Fruit fly (Drosophila melanogaster) whole organism, prepupa: ENCODE measurements around the gene Pdf.

ENCODE experiments used
- CG10631 ChIP-seq: fragments of 200-800 bp; sonication (Bioruptor generic); optimal IDR thresholded peaks from 2 replicates; lab custom pipeline; 2016; ENCODE audit warnings: missing biosample characterization, missing genetic modification characterization
- CG10669 ChIP-seq: fragments of 200-800 bp; sonication (Bioruptor generic); optimal IDR thresholded peaks from 3 replicates; lab custom pipeline; 2018; ENCODE audit warnings: missing biosample characterization, mild to moderate bottlenecking, missing genetic modification characterization, moderate library complexity
- CG11294 ChIP-seq: fragments of 200-800 bp; sonication (Bioruptor generic); IDR thresholded peaks from 2 replicates; pipeline ENCODE4 v1.3.6; 2022; ENCODE audit warnings: missing biosample characterization, missing genetic modification characterization
- CG11762 ChIP-seq: fragments of 200-800 bp; sonication (Bioruptor generic); optimal IDR thresholded peaks from 3 replicates; lab custom pipeline; 2016; ENCODE audit warnings: missing biosample characterization, missing genetic modification characterization; ENCODE audit not compliant: insufficient read depth
- CG11902 ChIP-seq: fragments of 200-800 bp; sonication (Bioruptor generic); optimal IDR thresholded peaks from 3 replicates; lab custom pipeline; 2016; ENCODE audit warnings: missing biosample characterization, missing genetic modification characterization
- CG15336 ChIP-seq: fragments of 200-800 bp; sonication (Bioruptor generic); IDR thresholded peaks from 2 replicates; pipeline ENCODE4 v1.3.6; 2022; ENCODE audit warnings: missing biosample characterization, missing genetic modification characterization
- CG1621 ChIP-seq: fragments of 200-800 bp; sonication (Bioruptor generic); optimal IDR thresholded peaks from 3 replicates; lab custom pipeline; 2018; ENCODE audit warnings: missing biosample characterization, mild to moderate bottlenecking, missing genetic modification characterization
- CG3032 ChIP-seq: fragments of 200-800 bp; optimal IDR thresholded peaks from 2 replicates; lab custom pipeline; 2019; ENCODE audit warnings: missing biosample characterization, mild to moderate bottlenecking, missing genetic modification characterization, moderate library complexity
- CG32006 ChIP-seq: fragments of 200-800 bp; sonication (Bioruptor generic); optimal IDR thresholded peaks from 3 replicates; lab custom pipeline; 2017; ENCODE audit warnings: missing biosample characterization, mild to moderate bottlenecking, missing genetic modification characterization
- CG34406 ChIP-seq: fragments of 200-800 bp; sonication (Bioruptor generic); optimal IDR thresholded peaks from 3 replicates; lab custom pipeline; 2016; ENCODE audit warnings: missing biosample characterization, missing genetic modification characterization
- CG3919 ChIP-seq: fragments of 200-800 bp; sonication (Bioruptor generic); optimal IDR thresholded peaks from 3 replicates; lab custom pipeline; 2016; ENCODE audit warnings: missing biosample characterization, missing genetic modification characterization
- CG4318 ChIP-seq: fragments of 200-800 bp; sonication (Bioruptor generic); optimal IDR thresholded peaks from 3 replicates; lab custom pipeline; 2017; ENCODE audit warnings: missing biosample characterization, mild to moderate bottlenecking, missing genetic modification characterization
- CG6163 ChIP-seq: fragments of 200-800 bp; sonication (Bioruptor generic); IDR thresholded peaks from 3 replicates; pipeline ENCODE4 v1.3.6; 2022; ENCODE audit warnings: missing biosample characterization, missing genetic modification characterization
- CG6276 ChIP-seq: fragments of 200-800 bp; sonication (Bioruptor generic); optimal IDR thresholded peaks from 2 replicates; lab custom pipeline; 2017; ENCODE audit warnings: missing biosample characterization, mild to moderate bottlenecking, missing genetic modification characterization
- CG6792 ChIP-seq: fragments of 200-800 bp; sonication (Bioruptor generic); optimal IDR thresholded peaks from 3 replicates; lab custom pipeline; 2016; ENCODE audit warnings: missing biosample characterization, missing genetic modification characterization
- CG6808 ChIP-seq: fragments of 200-800 bp; sonication (Bioruptor generic); optimal IDR thresholded peaks from 3 replicates; lab custom pipeline; 2017; ENCODE audit warnings: missing biosample characterization, missing genetic modification characterization, mild to moderate bottlenecking, moderate library complexity, missing genetic modification reagents
- CG6854 ChIP-seq: fragments of 200-800 bp; sonication (Bioruptor generic); optimal IDR thresholded peaks from 2 replicates; lab custom pipeline; 2017; ENCODE audit warnings: missing biosample characterization, mild to moderate bottlenecking, missing genetic modification characterization
- CG8119 ChIP-seq: fragments of 200-800 bp; sonication (Bioruptor generic); IDR thresholded peaks from 3 replicates; pipeline ENCODE4 v1.3.6; 2022; ENCODE audit warnings: missing biosample characterization, missing genetic modification characterization
- CG8632 ChIP-seq: fragments of 200-800 bp; sonication (Bioruptor generic); optimal IDR thresholded peaks from 3 replicates; lab custom pipeline; 2016; ENCODE audit warnings: missing biosample characterization, missing genetic modification characterization
- CG9139 ChIP-seq: fragments of 200-800 bp; sonication (Bioruptor generic); optimal IDR thresholded peaks from 3 replicates; lab custom pipeline; 2017; ENCODE audit warnings: missing biosample characterization, mild to moderate bottlenecking, missing genetic modification characterization
- Eip75B ChIP-seq: fragments of 200-800 bp; sonication (Bioruptor generic); optimal IDR thresholded peaks from 3 replicates; lab custom pipeline; 2016; ENCODE audit warnings: missing biosample characterization, missing genetic modification characterization
- Eip78C ChIP-seq: fragments of 200-800 bp; sonication (Bioruptor generic); peaks from one replicate; lab custom pipeline; 2016; ENCODE audit warnings: missing biosample characterization, missing genetic modification characterization
- Eip93F ChIP-seq: fragments of 200-800 bp; sonication (Bioruptor generic); optimal IDR thresholded peaks from 2 replicates; lab custom pipeline; 2016; ENCODE audit warnings: missing biosample characterization, mild to moderate bottlenecking, missing genetic modification characterization
- Ets96B ChIP-seq: fragments of 200-800 bp; optimal IDR thresholded peaks from 2 replicates; lab custom pipeline; 2019; ENCODE audit warnings: missing biosample characterization, mild to moderate bottlenecking, missing genetic modification characterization, moderate library complexity
- Hr39 ChIP-seq: fragments of 200-800 bp; sonication (Bioruptor generic); optimal IDR thresholded peaks from 2 replicates; lab custom pipeline; 2016; ENCODE audit warnings: missing biosample characterization, missing genetic modification characterization
- Hr4 ChIP-seq: fragments of 200-800 bp; sonication (Bioruptor generic); optimal IDR thresholded peaks from 3 replicates; lab custom pipeline; 2016; ENCODE audit warnings: missing biosample characterization, missing genetic modification characterization
- Lpt ChIP-seq: fragments of 200-800 bp; sonication (Bioruptor generic); optimal IDR thresholded peaks from 3 replicates; lab custom pipeline; 2016; ENCODE audit warnings: missing biosample characterization, missing genetic modification characterization
- Met ChIP-seq: fragments of 200-800 bp; sonication (Bioruptor generic); optimal IDR thresholded peaks from 3 replicates; lab custom pipeline; 2016; ENCODE audit warnings: missing biosample characterization, missing genetic modification characterization
- OdsH ChIP-seq: fragments of 200-800 bp; sonication (Bioruptor generic); optimal IDR thresholded peaks from 3 replicates; lab custom pipeline; 2016; ENCODE audit warnings: missing biosample characterization, missing genetic modification characterization
- Smox ChIP-seq: fragments of 200-800 bp; sonication (Bioruptor generic); optimal IDR thresholded peaks from 3 replicates; lab custom pipeline; 2016; ENCODE audit warnings: missing biosample characterization, missing genetic modification characterization
- Sox14 ChIP-seq: fragments of 200-800 bp; sonication (Bioruptor generic); optimal IDR thresholded peaks from 3 replicates; lab custom pipeline; 2016; ENCODE audit warnings: missing biosample characterization, missing genetic modification characterization
- achi ChIP-seq: fragments of 200-800 bp; sonication (Bioruptor generic); optimal IDR thresholded peaks from 3 replicates; lab custom pipeline; 2016; ENCODE audit warnings: missing biosample characterization, missing genetic modification characterization
- acj6 ChIP-seq: fragments of 200-800 bp; sonication (Bioruptor generic); optimal IDR thresholded peaks from 3 replicates; lab custom pipeline; 2016; ENCODE audit warnings: missing biosample characterization, missing genetic modification characterization
- cyc ChIP-seq: fragments of 200-800 bp; sonication (Bioruptor generic); optimal IDR thresholded peaks from 3 replicates; lab custom pipeline; 2016; ENCODE audit warnings: missing biosample characterization, missing genetic modification characterization
- dac ChIP-seq: fragments of 200-800 bp; sonication (Bioruptor generic); optimal IDR thresholded peaks from 2 replicates; lab custom pipeline; 2017; ENCODE audit warnings: missing biosample characterization, mild to moderate bottlenecking, missing genetic modification characterization
- dsx ChIP-seq: fragments of 200-800 bp; optimal IDR thresholded peaks from 3 replicates; lab custom pipeline; 2019; ENCODE audit warnings: missing biosample characterization, mild to moderate bottlenecking, missing genetic modification characterization, moderate library complexity; ENCODE audit not compliant: poor library complexity, severe bottlenecking
- eg ChIP-seq: fragments of 200-800 bp; sonication (Bioruptor generic); IDR thresholded peaks from 3 replicates; pipeline ENCODE4 v1.3.6; 2022; ENCODE audit warnings: missing biosample characterization, missing genetic modification characterization
- esn ChIP-seq: fragments of 200-800 bp; sonication (Bioruptor generic); optimal IDR thresholded peaks from 2 replicates; lab custom pipeline; 2016; ENCODE audit warnings: missing biosample characterization, mild to moderate bottlenecking, missing genetic modification characterization, moderate library complexity
- fd59A ChIP-seq: fragments of 200-800 bp; sonication (Bioruptor generic); optimal IDR thresholded peaks from 2 replicates; lab custom pipeline; 2017; ENCODE audit warnings: missing biosample characterization, mild to moderate bottlenecking, missing genetic modification characterization, missing genetic modification reagents
- fd85E ChIP-seq: fragments of 200-800 bp; sonication (Bioruptor generic); optimal IDR thresholded peaks from 3 replicates; lab custom pipeline; 2016; ENCODE audit warnings: missing biosample characterization, missing genetic modification characterization
- lz ChIP-seq: fragments of 200-800 bp; sonication (Bioruptor generic); optimal IDR thresholded peaks from 3 replicates; lab custom pipeline; 2016; ENCODE audit warnings: missing biosample characterization, missing genetic modification characterization
- net ChIP-seq: fragments of 200-800 bp; sonication (Bioruptor generic); optimal IDR thresholded peaks from 3 replicates; lab custom pipeline; 2016; ENCODE audit warnings: missing biosample characterization, missing genetic modification characterization
- pdm3 ChIP-seq: fragments of 200-800 bp; sonication (Bioruptor generic); optimal IDR thresholded peaks from 3 replicates; lab custom pipeline; 2016; ENCODE audit warnings: missing biosample characterization, missing genetic modification characterization
- salr ChIP-seq, 2 experiments: fragments of 200-800 bp; sonication (Bioruptor generic); optimal IDR thresholded peaks; 3 replicates each; lab custom pipeline; 2016 to 2018; ENCODE audit warnings: missing biosample characterization in 2 of 2, missing genetic modification characterization in 2 of 2, mild to moderate bottlenecking in 1 of 2
- spab ChIP-seq: fragments of 200-800 bp; sonication (Bioruptor generic); optimal IDR thresholded peaks from 2 replicates; lab custom pipeline; 2017; ENCODE audit warnings: missing biosample characterization, mild to moderate bottlenecking, missing genetic modification characterization, missing genetic modification reagents
- ss ChIP-seq, 2 experiments: fragments of 200-800 bp; sonication (Bioruptor generic); optimal IDR thresholded peaks; 2 replicates in 1 of 2; 3 replicates in 1 of 2; lab custom pipeline; 2017 to 2018; ENCODE audit warnings: mild to moderate bottlenecking in 2 of 2, missing biosample characterization in 2 of 2, missing genetic modification characterization in 2 of 2, moderate library complexity in 1 of 2
- svp ChIP-seq: fragments of 200-800 bp; sonication (Bioruptor generic); peaks from one replicate; lab custom pipeline; 2016; ENCODE audit warnings: missing biosample characterization, missing genetic modification characterization
- topi ChIP-seq: fragments of 200-800 bp; sonication (Bioruptor generic); optimal IDR thresholded peaks from 3 replicates; lab custom pipeline; 2016; ENCODE audit warnings: missing biosample characterization, missing genetic modification characterization

Gene Pdf

DNA sequence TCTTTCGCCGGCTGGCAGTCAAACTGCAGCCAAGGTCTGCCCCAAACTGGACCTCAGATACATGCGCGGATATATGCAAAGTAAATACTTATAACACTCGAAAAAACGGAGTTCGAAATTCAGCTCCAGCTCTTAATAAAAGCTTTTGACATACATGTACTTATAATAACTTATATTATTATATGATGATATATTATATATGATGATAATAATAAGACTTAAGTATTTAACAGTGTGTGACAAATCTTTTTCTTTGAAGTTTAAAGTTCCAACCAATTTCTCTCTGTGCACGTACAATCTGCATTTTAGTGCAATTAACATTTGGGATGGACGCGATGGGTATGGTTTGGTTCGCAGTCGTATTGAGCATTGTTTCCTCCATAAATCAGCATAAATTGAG is 26.3 kb downstream of the Pdf start (continued):
- TF ChIP-seq acj6 (GFP tag; lab: Kevin White, UChicago) (peak; percentile 57), CG11762 (no peak)

dm6 chr3R:26428220-26428619 is 27.7 kb downstream of the Pdf start:
- TF ChIP-seq CG9139 (GFP tag; lab: Kevin White, UChicago) (peak; percentile 22), pdm3 (GFP tag; lab: Kevin White, UChicago) (peak; percentile 34), topi (GFP tag; lab: Kevin White, UChicago) (peak; percentile 28), ss (GFP tag; optimal IDR thresholded peaks at IDR 0.05; lab: Kevin White, UChicago) (peak; percentile 35 to 40), CG11762 (peak; percentile 12), CG6276 (GFP tag; lab: Kevin White, UChicago) (peak; percentile 26), Hr4 (peak; percentile 73), OdsH (GFP tag; lab: Kevin White, UChicago) (peak; percentile 56), CG4318 (GFP tag; lab: Kevin White, UChicago) (peak; percentile 10), CG10669 (peak; percentile 52), salr (GFP tag; optimal IDR thresholded peaks at IDR 0.05; lab: Kevin White, UChicago) (peak in 1 of 2 experiments; percentile 9), achi (GFP tag; lab: Kevin White, UChicago) (peak; percentile 47), Lpt (GFP tag; lab: Kevin White, UChicago) (peak; percentile 43), CG6792 (GFP tag; lab: Kevin White, UChicago) (peak; percentile 4), cyc (peak; percentile 27), eg (GFP tag; lab: Robert Waterston, UW) (0 out of 3 replicates have a peak, but pooled peaks have one; percentile 26), CG34406 (GFP tag; lab: Kevin White, UChicago) (peak; percentile 25), CG8632 (peak; percentile 5), Sox14 (GFP tag; lab: Kevin White, UChicago) (peak; percentile 44), svp (GFP tag; lab: Kevin White, UChicago) (peak; percentile 66), Eip75B (peak; percentile 36), CG6854 (GFP tag; lab: Kevin White, UChicago) (no peak), Eip78C (peak; percentile 82), CG6808 (GFP tag; lab: Kevin White, UChicago) (peak; percentile 19), fd85E (GFP tag; lab: Kevin White, UChicago) (no peak), Ets96B (tag; lab: Kevin White, UChicago) (peak; percentile 50), fd59A (GFP tag; lab: Kevin White, UChicago) (peak; percentile 19), CG8119 (GFP tag; lab: Robert Waterston, UW) (peak; percentile 61; the same call in 2 of the 3 replicates), CG3032 (peak; percentile 16), dac (GFP tag; lab: Kevin White, UChicago) (no peak), spab (peak; percentile 20), dsx (no peak), CG32006 (GFP tag; lab: Kevin White, UChicago) (peak; percentile 65), lz (GFP tag; lab: Kevin White, UChicago) (peak; percentile 24), acj6 (GFP tag; lab: Kevin White, UChicago) (peak; percentile 23), Eip93F (GFP tag; lab: Kevin White, UChicago) (no peak), CG3919 (GFP tag; lab: Kevin White, UChicago) (peak; percentile 58), Hr39 (GFP tag; lab: Kevin White, UChicago) (no peak), CG1621 (tag; lab: Kevin White, UChicago) (no peak), net (peak; percentile 21), CG11902 (GFP tag; lab: Kevin White, UChicago) (no peak), CG10631 (GFP tag; lab: Kevin White, UChicago) (peak; percentile 34), CG11294 (GFP tag; lab: Robert Waterston, UW) (no peak), CG15336 (0 out of 2 replicates have a peak, but pooled peaks have one; percentile 21), Smox (GFP tag; lab: Kevin White, UChicago) (peak; percentile 5), CG6163 (GFP tag; lab: Robert Waterston, UW) (no peak), esn (GFP tag; lab: Kevin White, UChicago) (peak; percentile 32), Met (peak; percentile 29)
